Worm (Caenorhabditis elegans) whole organism, mixed stage, embryonic: ENCODE data around the gene tbb-6.

Experiments
- lin-13 ChIP-seq: fragments of 150-350 bp; optimal IDR thresholded peaks from 2 replicates; lab custom pipeline; 2014; ENCODE audit warnings: missing biosample characterization, missing genetic modification characterization
- lsy-2 ChIP-seq: fragments of 150-350 bp; optimal IDR thresholded peaks from 2 replicates; lab custom pipeline; 2014; ENCODE audit warnings: missing biosample characterization, missing genetic modification characterization
- nhr-76 ChIP-seq: sonication (generic microtip); optimal IDR thresholded peaks from 2 replicates; lab custom pipeline; 2017; ENCODE audit warnings: missing biosample characterization, missing genetic modification characterization
- zip-8 ChIP-seq: fragments of 150-350 bp; optimal IDR thresholded peaks from 2 replicates; lab custom pipeline; 2014; ENCODE audit warnings: missing biosample characterization, missing genetic modification characterization

DNA sequence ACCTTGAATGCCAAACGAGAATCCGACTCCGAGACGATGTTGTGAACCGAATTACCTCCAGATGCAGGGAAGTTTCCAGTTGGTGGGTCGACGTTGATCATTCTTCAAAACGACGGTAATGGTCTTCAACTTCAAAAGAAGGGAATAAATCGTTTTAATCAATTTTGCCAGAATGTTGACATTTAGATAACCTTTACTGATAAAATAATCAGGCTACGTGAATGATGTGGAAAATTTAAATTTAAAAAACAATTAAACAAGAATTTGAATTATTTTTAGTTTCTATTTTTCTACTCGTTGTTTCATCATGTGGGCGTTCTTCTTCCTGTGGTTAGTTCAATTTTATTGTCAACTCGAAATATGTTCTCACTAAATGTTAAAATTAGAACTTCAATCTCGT, 2.4 kb downstream of the tbb-6 start, which contains the start of gene ssp-35:
- TF ChIP-seq nhr-76 = no peak
- no peak for TF ChIP-seq lin-13 (tag; lab: Kevin White, UChicago)
- no peak for TF ChIP-seq lsy-2 (tag; lab: Kevin White, UChicago)
- TF ChIP-seq zip-8 (tag; lab: Kevin White, UChicago) = no peak
